Fruit fly (Drosophila melanogaster) whole organism, prepupa: ENCODE data around the gene CG14402.

Source experiments
- Blimp-1 ChIP-seq: fragments of 200-800 bp; sonication (Bioruptor generic); optimal IDR thresholded peaks from 3 replicates; lab custom pipeline; 2017; ENCODE audit warnings: missing biosample characterization, missing genetic modification characterization, mild to moderate bottlenecking, moderate library complexity, missing genetic modification reagents
- CG10669 ChIP-seq: fragments of 200-800 bp; sonication (Bioruptor generic); optimal IDR thresholded peaks from 3 replicates; lab custom pipeline; 2018; ENCODE audit warnings: missing biosample characterization, mild to moderate bottlenecking, missing genetic modification characterization, moderate library complexity
- CG11294 ChIP-seq: fragments of 200-800 bp; sonication (Bioruptor generic); IDR thresholded peaks from 2 replicates; pipeline ENCODE4 v1.3.6; 2022; ENCODE audit warnings: missing biosample characterization, missing genetic modification characterization
- CG11762 ChIP-seq: fragments of 200-800 bp; sonication (Bioruptor generic); optimal IDR thresholded peaks from 3 replicates; lab custom pipeline; 2016; ENCODE audit warnings: missing biosample characterization, missing genetic modification characterization; ENCODE audit not compliant: insufficient read depth
- CG11902 ChIP-seq: fragments of 200-800 bp; sonication (Bioruptor generic); optimal IDR thresholded peaks from 3 replicates; lab custom pipeline; 2016; ENCODE audit warnings: missing biosample characterization, missing genetic modification characterization
- CG15336 ChIP-seq: fragments of 200-800 bp; sonication (Bioruptor generic); IDR thresholded peaks from 2 replicates; pipeline ENCODE4 v1.3.6; 2022; ENCODE audit warnings: missing biosample characterization, missing genetic modification characterization
- CG1621 ChIP-seq: fragments of 200-800 bp; sonication (Bioruptor generic); optimal IDR thresholded peaks from 3 replicates; lab custom pipeline; 2018; ENCODE audit warnings: missing biosample characterization, mild to moderate bottlenecking, missing genetic modification characterization
- CG16779 ChIP-seq: fragments of 200-800 bp; sonication (Bioruptor generic); optimal IDR thresholded peaks from 3 replicates; lab custom pipeline; 2017; ENCODE audit warnings: missing biosample characterization, mild to moderate bottlenecking, missing genetic modification characterization
- CG3032 ChIP-seq: fragments of 200-800 bp; optimal IDR thresholded peaks from 2 replicates; lab custom pipeline; 2019; ENCODE audit warnings: missing biosample characterization, mild to moderate bottlenecking, missing genetic modification characterization, moderate library complexity
- CG34406 ChIP-seq: fragments of 200-800 bp; sonication (Bioruptor generic); optimal IDR thresholded peaks from 3 replicates; lab custom pipeline; 2016; ENCODE audit warnings: missing biosample characterization, missing genetic modification characterization
- CG3919 ChIP-seq: fragments of 200-800 bp; sonication (Bioruptor generic); optimal IDR thresholded peaks from 3 replicates; lab custom pipeline; 2016; ENCODE audit warnings: missing biosample characterization, missing genetic modification characterization
- CG4318 ChIP-seq: fragments of 200-800 bp; sonication (Bioruptor generic); optimal IDR thresholded peaks from 3 replicates; lab custom pipeline; 2017; ENCODE audit warnings: missing biosample characterization, mild to moderate bottlenecking, missing genetic modification characterization
- CG6163 ChIP-seq: fragments of 200-800 bp; sonication (Bioruptor generic); IDR thresholded peaks from 3 replicates; pipeline ENCODE4 v1.3.6; 2022; ENCODE audit warnings: missing biosample characterization, missing genetic modification characterization
- CG6276 ChIP-seq: fragments of 200-800 bp; sonication (Bioruptor generic); optimal IDR thresholded peaks from 2 replicates; lab custom pipeline; 2017; ENCODE audit warnings: missing biosample characterization, mild to moderate bottlenecking, missing genetic modification characterization
- CG6792 ChIP-seq: fragments of 200-800 bp; sonication (Bioruptor generic); optimal IDR thresholded peaks from 3 replicates; lab custom pipeline; 2016; ENCODE audit warnings: missing biosample characterization, missing genetic modification characterization
- CG6808 ChIP-seq: fragments of 200-800 bp; sonication (Bioruptor generic); optimal IDR thresholded peaks from 3 replicates; lab custom pipeline; 2017; ENCODE audit warnings: missing biosample characterization, missing genetic modification characterization, mild to moderate bottlenecking, moderate library complexity, missing genetic modification reagents
- CG6854 ChIP-seq: fragments of 200-800 bp; sonication (Bioruptor generic); optimal IDR thresholded peaks from 2 replicates; lab custom pipeline; 2017; ENCODE audit warnings: missing biosample characterization, mild to moderate bottlenecking, missing genetic modification characterization
- CG7368 ChIP-seq: fragments of 200-800 bp; sonication (Bioruptor generic); optimal IDR thresholded peaks from 3 replicates; lab custom pipeline; 2016; ENCODE audit warnings: missing biosample characterization, missing genetic modification characterization
- CG8119 ChIP-seq: fragments of 200-800 bp; sonication (Bioruptor generic); IDR thresholded peaks from 3 replicates; pipeline ENCODE4 v1.3.6; 2022; ENCODE audit warnings: missing biosample characterization, missing genetic modification characterization
- CG8319 ChIP-seq: fragments of 200-800 bp; sonication (Bioruptor generic); optimal IDR thresholded peaks from 3 replicates; lab custom pipeline; 2016; ENCODE audit warnings: missing biosample characterization, missing genetic modification characterization
- CG8632 ChIP-seq: fragments of 200-800 bp; sonication (Bioruptor generic); optimal IDR thresholded peaks from 3 replicates; lab custom pipeline; 2016; ENCODE audit warnings: missing biosample characterization, missing genetic modification characterization
- CG9139 ChIP-seq: fragments of 200-800 bp; sonication (Bioruptor generic); optimal IDR thresholded peaks from 3 replicates; lab custom pipeline; 2017; ENCODE audit warnings: missing biosample characterization, mild to moderate bottlenecking, missing genetic modification characterization
- Eip75B ChIP-seq: fragments of 200-800 bp; sonication (Bioruptor generic); optimal IDR thresholded peaks from 3 replicates; lab custom pipeline; 2016; ENCODE audit warnings: missing biosample characterization, missing genetic modification characterization
- Eip78C ChIP-seq: fragments of 200-800 bp; sonication (Bioruptor generic); peaks from one replicate; lab custom pipeline; 2016; ENCODE audit warnings: missing biosample characterization, missing genetic modification characterization
- Ets21C ChIP-seq: fragments of 200-800 bp; sonication (Bioruptor generic); optimal IDR thresholded peaks from 3 replicates; lab custom pipeline; 2016; ENCODE audit warnings: missing biosample characterization, missing genetic modification characterization
- Hr39 ChIP-seq: fragments of 200-800 bp; sonication (Bioruptor generic); optimal IDR thresholded peaks from 2 replicates; lab custom pipeline; 2016; ENCODE audit warnings: missing biosample characterization, missing genetic modification characterization
- Lpt ChIP-seq: fragments of 200-800 bp; sonication (Bioruptor generic); optimal IDR thresholded peaks from 3 replicates; lab custom pipeline; 2016; ENCODE audit warnings: missing biosample characterization, missing genetic modification characterization
- Met ChIP-seq: fragments of 200-800 bp; sonication (Bioruptor generic); optimal IDR thresholded peaks from 3 replicates; lab custom pipeline; 2016; ENCODE audit warnings: missing biosample characterization, missing genetic modification characterization
- OdsH ChIP-seq: fragments of 200-800 bp; sonication (Bioruptor generic); optimal IDR thresholded peaks from 3 replicates; lab custom pipeline; 2016; ENCODE audit warnings: missing biosample characterization, missing genetic modification characterization
- Smox ChIP-seq: fragments of 200-800 bp; sonication (Bioruptor generic); optimal IDR thresholded peaks from 3 replicates; lab custom pipeline; 2016; ENCODE audit warnings: missing biosample characterization, missing genetic modification characterization
- Sox102F ChIP-seq: fragments of 200-800 bp; sonication (Bioruptor generic); optimal IDR thresholded peaks from 2 replicates; lab custom pipeline; 2016; ENCODE audit warnings: missing biosample characterization, mild to moderate bottlenecking, missing genetic modification characterization
- Sox15 ChIP-seq: fragments of 200-800 bp; sonication (Bioruptor generic); optimal IDR thresholded peaks from 3 replicates; lab custom pipeline; 2016; ENCODE audit warnings: missing biosample characterization, missing genetic modification characterization
- cyc ChIP-seq: fragments of 200-800 bp; sonication (Bioruptor generic); optimal IDR thresholded peaks from 3 replicates; lab custom pipeline; 2016; ENCODE audit warnings: missing biosample characterization, missing genetic modification characterization
- dac ChIP-seq: fragments of 200-800 bp; sonication (Bioruptor generic); optimal IDR thresholded peaks from 2 replicates; lab custom pipeline; 2017; ENCODE audit warnings: missing biosample characterization, mild to moderate bottlenecking, missing genetic modification characterization
- dsx ChIP-seq: fragments of 200-800 bp; optimal IDR thresholded peaks from 3 replicates; lab custom pipeline; 2019; ENCODE audit warnings: missing biosample characterization, mild to moderate bottlenecking, missing genetic modification characterization, moderate library complexity; ENCODE audit not compliant: poor library complexity, severe bottlenecking
- eg ChIP-seq: fragments of 200-800 bp; sonication (Bioruptor generic); IDR thresholded peaks from 3 replicates; pipeline ENCODE4 v1.3.6; 2022; ENCODE audit warnings: missing biosample characterization, missing genetic modification characterization
- fd59A ChIP-seq: fragments of 200-800 bp; sonication (Bioruptor generic); optimal IDR thresholded peaks from 2 replicates; lab custom pipeline; 2017; ENCODE audit warnings: missing biosample characterization, mild to moderate bottlenecking, missing genetic modification characterization, missing genetic modification reagents
- fd85E ChIP-seq: fragments of 200-800 bp; sonication (Bioruptor generic); optimal IDR thresholded peaks from 3 replicates; lab custom pipeline; 2016; ENCODE audit warnings: missing biosample characterization, missing genetic modification characterization
- fkh ChIP-seq: fragments of 200-800 bp; sonication (Bioruptor generic); optimal IDR thresholded peaks from 3 replicates; lab custom pipeline; 2017; ENCODE audit warnings: missing biosample characterization, mild to moderate bottlenecking, missing genetic modification characterization, moderate library complexity
- lz ChIP-seq: fragments of 200-800 bp; sonication (Bioruptor generic); optimal IDR thresholded peaks from 3 replicates; lab custom pipeline; 2016; ENCODE audit warnings: missing biosample characterization, missing genetic modification characterization
- net ChIP-seq: fragments of 200-800 bp; sonication (Bioruptor generic); optimal IDR thresholded peaks from 3 replicates; lab custom pipeline; 2016; ENCODE audit warnings: missing biosample characterization, missing genetic modification characterization
- pdm3 ChIP-seq: fragments of 200-800 bp; sonication (Bioruptor generic); optimal IDR thresholded peaks from 3 replicates; lab custom pipeline; 2016; ENCODE audit warnings: missing biosample characterization, missing genetic modification characterization
- salr ChIP-seq, 2 experiments: fragments of 200-800 bp; sonication (Bioruptor generic); optimal IDR thresholded peaks; 3 replicates each; lab custom pipeline; 2016 to 2018; ENCODE audit warnings: missing biosample characterization in 2 of 2, missing genetic modification characterization in 2 of 2, mild to moderate bottlenecking in 1 of 2
- spab ChIP-seq: fragments of 200-800 bp; sonication (Bioruptor generic); optimal IDR thresholded peaks from 2 replicates; lab custom pipeline; 2017; ENCODE audit warnings: missing biosample characterization, mild to moderate bottlenecking, missing genetic modification characterization, missing genetic modification reagents
- ss ChIP-seq, 2 experiments: fragments of 200-800 bp; sonication (Bioruptor generic); optimal IDR thresholded peaks; 2 replicates in 1 of 2; 3 replicates in 1 of 2; lab custom pipeline; 2017 to 2018; ENCODE audit warnings: mild to moderate bottlenecking in 2 of 2, missing biosample characterization in 2 of 2, missing genetic modification characterization in 2 of 2, moderate library complexity in 1 of 2
- svp ChIP-seq: fragments of 200-800 bp; sonication (Bioruptor generic); peaks from one replicate; lab custom pipeline; 2016; ENCODE audit warnings: missing biosample characterization, missing genetic modification characterization
- topi ChIP-seq: fragments of 200-800 bp; sonication (Bioruptor generic); optimal IDR thresholded peaks from 3 replicates; lab custom pipeline; 2016; ENCODE audit warnings: missing biosample characterization, missing genetic modification characterization
- vri ChIP-seq: fragments of 200-800 bp; sonication (Bioruptor generic); optimal IDR thresholded peaks from 3 replicates; lab custom pipeline; 2016; ENCODE audit warnings: missing biosample characterization, mild to moderate bottlenecking, missing genetic modification characterization

Gene CG14402

DNA sequence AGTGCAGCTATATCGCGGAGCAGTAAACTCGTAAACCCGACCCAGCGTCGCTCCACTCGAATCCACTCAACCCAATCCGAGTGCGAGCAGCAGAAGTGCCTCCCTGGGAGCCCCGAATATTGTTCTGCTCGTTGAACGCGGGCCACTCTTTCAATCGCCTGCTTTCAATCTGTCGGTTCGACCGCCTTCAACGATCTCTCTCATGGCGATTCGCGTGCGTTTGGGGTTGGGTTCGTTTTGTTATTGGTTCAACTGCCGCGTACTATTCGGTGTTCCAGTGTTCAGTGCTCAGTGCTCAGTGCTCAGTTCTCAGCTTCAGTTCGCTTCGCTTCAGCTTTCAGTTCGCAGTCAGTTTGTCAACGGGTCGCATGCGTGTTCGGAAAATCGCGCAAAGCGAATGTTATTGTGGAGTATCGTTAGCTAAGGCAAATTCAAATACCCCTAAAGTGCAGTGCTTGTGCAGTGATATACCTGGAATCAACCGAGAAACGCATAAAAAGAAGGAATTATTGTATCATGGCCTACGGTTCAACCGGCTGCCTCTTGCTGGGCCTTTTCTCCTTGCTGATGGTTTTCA lies 8.6 kb upstream of the CG14402 start, which contains the start of gene CG31676:
Gene CG31676, plus strand, starts transcription at position 289 of the 577 bp plus-strand sequence.
- no peak for TF ChIP-seq lz (GFP tag; lab: Kevin White, UChicago)
- TF ChIP-seq cyc, result no peak
- TF ChIP-seq CG15336 (GFP tag; lab: Robert Waterston, UW), result no peak
- peak; percentile 73 for TF ChIP-seq Eip78C
- TF ChIP-seq Met (GFP tag; lab: Kevin White, UChicago), result no peak
- TF ChIP-seq net (GFP tag; lab: Kevin White, UChicago), result no peak
- no peak for TF ChIP-seq CG11902
- TF ChIP-seq CG11762 (GFP tag; lab: Kevin White, UChicago), result no peak
- TF ChIP-seq CG4318 (GFP tag; lab: Kevin White, UChicago), result no peak
- TF ChIP-seq Sox102F (GFP tag; lab: Kevin White, UChicago), result no peak
- no peak for TF ChIP-seq CG7368 (GFP tag; lab: Kevin White, UChicago)
- TF ChIP-seq fkh (GFP tag; lab: Kevin White, UChicago), result no peak
- 0 out of 3 replicates have a peak, but pooled peaks have one; percentile 36 for TF ChIP-seq CG6163
- TF ChIP-seq dsx (GFP tag; lab: Kevin White, UChicago), result no peak
- TF ChIP-seq salr (GFP tag; optimal IDR thresholded peaks at IDR 0.05; lab: Kevin White, UChicago), result no peak
- TF ChIP-seq topi (GFP tag; lab: Kevin White, UChicago), result no peak
- TF ChIP-seq fd59A (GFP tag; lab: Kevin White, UChicago), result no peak
- TF ChIP-seq CG9139, result no peak
- no peak for TF ChIP-seq CG3919
- no peak for TF ChIP-seq svp (GFP tag; lab: Kevin White, UChicago)
- no peak for TF ChIP-seq CG16779
- TF ChIP-seq CG10669 (GFP tag; lab: Kevin White, UChicago), result no peak
- TF ChIP-seq vri (GFP tag; lab: Kevin White, UChicago), result no peak
- no peak for TF ChIP-seq CG8632 (GFP tag; lab: Kevin White, UChicago)
- TF ChIP-seq CG8319, result no peak
- no peak for TF ChIP-seq CG6792 (GFP tag; lab: Kevin White, UChicago)
- TF ChIP-seq CG8119 (GFP tag; lab: Robert Waterston, UW), result 0 out of 3 replicates have a peak, but pooled peaks have one; percentile 19
- peak; percentile 5; the same call in 1 of the 3 replicates for TF ChIP-seq eg (GFP tag; lab: Robert Waterston, UW)
- no peak for TF ChIP-seq CG6276 (GFP tag; lab: Kevin White, UChicago)
- TF ChIP-seq CG34406 (GFP tag; lab: Kevin White, UChicago), result no peak
- TF ChIP-seq spab (GFP tag; lab: Kevin White, UChicago), result no peak
- TF ChIP-seq Smox (GFP tag; lab: Kevin White, UChicago), result no peak
- no peak for TF ChIP-seq Ets21C
- no peak for TF ChIP-seq CG1621
- no peak for TF ChIP-seq Sox15
- TF ChIP-seq, all 60 proteins: peak for 4

DNA sequence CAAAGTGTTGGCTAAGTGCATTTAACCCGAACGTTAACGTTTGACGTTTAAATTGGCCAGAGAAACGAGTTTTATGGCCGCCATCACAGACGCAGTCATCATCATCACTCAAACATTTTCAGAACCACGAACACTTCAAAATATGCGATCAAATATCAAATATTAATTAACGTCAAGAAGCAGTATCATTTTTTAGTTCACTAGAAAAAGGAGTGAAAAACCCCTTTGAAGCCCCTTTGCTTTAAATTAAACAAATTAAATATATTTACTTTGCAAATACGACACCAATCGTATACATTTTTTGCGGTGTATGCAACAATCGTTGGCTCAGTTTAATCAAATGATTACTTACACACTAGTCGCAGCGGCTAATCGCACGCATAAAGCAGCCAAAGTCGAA lies 4.7 kb upstream of the CG14402 start:
- TF ChIP-seq CG11294 (no peak), CG6792 (GFP tag; lab: Kevin White, UChicago) (no peak), Eip78C (peak; percentile 64), dac (GFP tag; lab: Kevin White, UChicago) (no peak), CG3032 (tag; lab: Kevin White, UChicago) (no peak), pdm3 (GFP tag; lab: Kevin White, UChicago) (peak; percentile 25), CG6808 (GFP tag; lab: Kevin White, UChicago) (no peak), fd85E (GFP tag; lab: Kevin White, UChicago) (no peak), CG11902 (no peak), Sox102F (GFP tag; lab: Kevin White, UChicago) (no peak), salr (GFP tag; optimal IDR thresholded peaks at IDR 0.05; lab: Kevin White, UChicago) (peak in 1 of 2 experiments; percentile 57), eg (GFP tag; lab: Robert Waterston, UW) (peak; percentile 64), CG6163 (no peak), vri (GFP tag; lab: Kevin White, UChicago) (no peak), ss (GFP tag; optimal IDR thresholded peaks at IDR 0.05; lab: Kevin White, UChicago) (no peak), CG6854 (GFP tag; lab: Kevin White, UChicago) (no peak), net (GFP tag; lab: Kevin White, UChicago) (peak; percentile 4), svp (GFP tag; lab: Kevin White, UChicago) (no peak), CG15336 (GFP tag; lab: Robert Waterston, UW) (peak; percentile 59), CG8319 (no peak), CG10669 (GFP tag; lab: Kevin White, UChicago) (no peak), Hr39 (no peak), CG11762 (GFP tag; lab: Kevin White, UChicago) (no peak), Eip75B (GFP tag; lab: Kevin White, UChicago) (no peak), Smox (GFP tag; lab: Kevin White, UChicago) (no peak), Lpt (GFP tag; lab: Kevin White, UChicago) (peak; percentile 11), Blimp-1 (GFP tag; lab: Kevin White, UChicago) (no peak), OdsH (GFP tag; lab: Kevin White, UChicago) (peak; percentile 25), fd59A (GFP tag; lab: Kevin White, UChicago) (no peak), CG7368 (GFP tag; lab: Kevin White, UChicago) (no peak)
